Worm (Caenorhabditis elegans) whole organism, midembryonic: ENCODE measurements around the gene pas-1.

Experiments
- T22C8.4 ChIP-seq: fragments of 200-800 bp; sonication (Bioruptor generic); IDR thresholded peaks from 2 replicates; pipeline ENCODE4 v1.3.6; 2022; ENCODE audit warnings: missing genetic modification characterization, missing compliant biosample characterization
- cog-1 ChIP-seq: sonication (generic microtip); optimal IDR thresholded peaks from 2 replicates; lab custom pipeline; 2016; ENCODE audit warnings: missing genetic modification characterization, missing compliant biosample characterization
- flt-1 ChIP-seq: fragments of 200-800 bp; sonication (Bioruptor generic); IDR thresholded peaks from 2 replicates; pipeline ENCODE4 v1.3.6; 2022; ENCODE audit warnings: missing genetic modification characterization, missing compliant biosample characterization
- klf-2 ChIP-seq: fragments of 200-800 bp; sonication (Bioruptor generic); conservative IDR thresholded peaks from 2 replicates; pipeline ENCODE4 v1.3.6; 2022; ENCODE audit warnings: missing genetic modification reagents, missing genetic modification characterization, missing compliant biosample characterization
- med-1 ChIP-seq: sonication (generic microtip); optimal IDR thresholded peaks from 2 replicates; lab custom pipeline; 2017; ENCODE audit warnings: missing genetic modification characterization, mild to moderate bottlenecking, missing compliant biosample characterization, antibody characterized with exemption, missing genetic modification reagents; ENCODE audit not compliant: insufficient read depth
- ref-1 ChIP-seq: fragments of 200-800 bp; sonication (Bioruptor generic); conservative IDR thresholded peaks from 2 replicates; pipeline ENCODE4 v1.3.6; 2022; ENCODE audit warnings: missing genetic modification reagents, missing genetic modification characterization, missing compliant biosample characterization
- tab-1 ChIP-seq: fragments of 200-800 bp; sonication (Bioruptor generic); IDR thresholded peaks from 2 replicates; pipeline ENCODE4 v1.3.6; 2022; ENCODE audit warnings: missing genetic modification characterization, missing compliant biosample characterization
- ztf-23 ChIP-seq: fragments of 200-800 bp; sonication (Bioruptor generic); IDR thresholded peaks from 2 replicates; pipeline ENCODE4 v1.3.6; 2022; ENCODE audit warnings: missing genetic modification reagents, missing genetic modification characterization, missing compliant biosample characterization
- ztf-29 ChIP-seq: fragments of 200-800 bp; sonication (Bioruptor generic); IDR thresholded peaks from 2 replicates; pipeline ENCODE4 v1.3.6; 2022; ENCODE audit warnings: missing genetic modification reagents, missing genetic modification characterization, missing compliant biosample characterization

Gene pas-1

ce11 chrV:14419855-14420254 is 2.6 kb downstream of the pas-1 start:
- TF ChIP-seq klf-2: no peak

ce11 chrV:14417735-14418134 is 4.7 kb downstream of the pas-1 start, which contains the start of the genes nxf-2 and set-31:
Gene nxf-2, minus strand, starts transcription at chrV:14417835.
Gene set-31, plus strand, starts transcription at chrV:14417903.
- TF ChIP-seq med-1 (GFP tag; lab: Kevin White, UChicago) (no peak), ref-1 (GFP tag; lab: Robert Waterston, UW) (no peak), tab-1 (GFP tag; lab: Robert Waterston, UW) (no peak), cog-1 (tag; lab: Kevin White, UChicago) (no peak), flt-1 (GFP tag; lab: Robert Waterston, UW) (no peak), ztf-23 (GFP tag; lab: Robert Waterston, UW) (no peak), ztf-29 (GFP tag; lab: Robert Waterston, UW) (no peak), klf-2 (no peak), T22C8.4 (no peak)

ce11 chrV:14414964-14415564 is 7.4 kb downstream of the pas-1 start, which contains the start of the genes nxf-1 and C15H11.11:
Gene nxf-1, minus strand, starts transcription at chrV:14415014.
Gene C15H11.11, plus strand, starts transcription at chrV:14415499.
- TF ChIP-seq cog-1 (tag; lab: Kevin White, UChicago) (no peak), ztf-29 (GFP tag; lab: Robert Waterston, UW) (no peak), flt-1 (GFP tag; lab: Robert Waterston, UW) (no peak), T22C8.4 (no peak), tab-1 (GFP tag; lab: Robert Waterston, UW) (no peak), klf-2 (no peak), med-1 (GFP tag; lab: Kevin White, UChicago) (no peak), ref-1 (GFP tag; lab: Robert Waterston, UW) (no peak), ztf-23 (GFP tag; lab: Robert Waterston, UW) (no peak)

ce11 chrV:14414032-14414431 is 8.4 kb downstream of the pas-1 start:
- TF ChIP-seq cog-1 (tag; lab: Kevin White, UChicago) (no peak), ztf-23 (GFP tag; lab: Robert Waterston, UW) (no peak), T22C8.4 (no peak), tab-1 (GFP tag; lab: Robert Waterston, UW) (no peak), flt-1 (GFP tag; lab: Robert Waterston, UW) (no peak), klf-2 (no peak), ztf-29 (GFP tag; lab: Robert Waterston, UW) (no peak), med-1 (GFP tag; lab: Kevin White, UChicago) (no peak), ref-1 (GFP tag; lab: Robert Waterston, UW) (no peak)

ce11 chrV:14411989-14412388 is 10.4 kb downstream of the pas-1 start:
- no peak for TF ChIP-seq tab-1 (GFP tag; lab: Robert Waterston, UW)
- no peak for TF ChIP-seq klf-2
- no peak for TF ChIP-seq flt-1 (GFP tag; lab: Robert Waterston, UW)
- TF ChIP-seq med-1 (GFP tag; lab: Kevin White, UChicago): no peak
- TF ChIP-seq cog-1 (tag; lab: Kevin White, UChicago): no peak
- TF ChIP-seq ref-1 (GFP tag; lab: Robert Waterston, UW): no peak
- no peak for TF ChIP-seq ztf-29 (GFP tag; lab: Robert Waterston, UW)
- TF ChIP-seq T22C8.4: no peak
- TF ChIP-seq ztf-23 (GFP tag; lab: Robert Waterston, UW): no peak

- TF ChIP-seq flt-1 (GFP tag; lab: Robert Waterston, UW) (no peak), T22C8.4 (no peak), ztf-29 (GFP tag; lab: Robert Waterston, UW) (no peak), ref-1 (GFP tag; lab: Robert Waterston, UW) (no peak), cog-1 (tag; lab: Kevin White, UChicago) (no peak), ztf-23 (GFP tag; lab: Robert Waterston, UW) (no peak), tab-1 (GFP tag; lab: Robert Waterston, UW) (no peak), klf-2 (no peak), med-1 (GFP tag; lab: Kevin White, UChicago) (no peak)
Measured at ce11 chrV:14409905-14410304, 12.5 kb downstream of the pas-1 start.

- no peak for TF ChIP-seq ztf-29 (GFP tag; lab: Robert Waterston, UW)
- TF ChIP-seq flt-1 (GFP tag; lab: Robert Waterston, UW): no peak
- no peak for TF ChIP-seq tab-1 (GFP tag; lab: Robert Waterston, UW)
- no peak for TF ChIP-seq klf-2
- TF ChIP-seq ref-1 (GFP tag; lab: Robert Waterston, UW): no peak
- TF ChIP-seq cog-1 (tag; lab: Kevin White, UChicago): no peak
- no peak for TF ChIP-seq med-1 (GFP tag; lab: Kevin White, UChicago)
- no peak for TF ChIP-seq T22C8.4
- no peak for TF ChIP-seq ztf-23 (GFP tag; lab: Robert Waterston, UW)
Measured at ce11 chrV:14408774-14409173, 13.6 kb downstream of the pas-1 start, which contains the start of gene gnrr-2. Gene gnrr-2, plus strand, starts transcription at chrV:14409074.

- TF ChIP-seq ztf-29 (GFP tag; lab: Robert Waterston, UW) (no peak), flt-1 (GFP tag; lab: Robert Waterston, UW) (no peak), ref-1 (GFP tag; lab: Robert Waterston, UW) (no peak), tab-1 (GFP tag; lab: Robert Waterston, UW) (no peak), T22C8.4 (no peak)
Measured at ce11 chrV:14405647-14406046, 16.8 kb downstream of the pas-1 start.

ce11 chrV:14396123-14396669 is 26.2 kb downstream of the pas-1 start:
- TF ChIP-seq tab-1 (GFP tag; lab: Robert Waterston, UW): no peak
- TF ChIP-seq ref-1 (GFP tag; lab: Robert Waterston, UW): no peak
- no peak for TF ChIP-seq T22C8.4
- TF ChIP-seq cog-1 (tag; lab: Kevin White, UChicago): no peak
- TF ChIP-seq ztf-29 (GFP tag; lab: Robert Waterston, UW): no peak
- no peak for TF ChIP-seq med-1 (GFP tag; lab: Kevin White, UChicago)
- no peak for TF ChIP-seq klf-2
